Worm (Caenorhabditis elegans) whole organism, young adult: ENCODE measurements around the gene F10G7.10.

Experiments
- B0019.2 ChIP-seq: fragments of 200-800 bp; sonication (Bioruptor generic); conservative IDR thresholded peaks from 2 replicates; pipeline ENCODE4 v1.3.6; 2022; ENCODE audit warnings: missing genetic modification reagents, missing genetic modification characterization, missing compliant biosample characterization
- B0261.1 ChIP-seq: sonication (generic microtip); optimal IDR thresholded peaks from 2 replicates; lab custom pipeline; 2016; ENCODE audit warnings: mild to moderate bottlenecking, missing genetic modification characterization, moderate library complexity, missing compliant biosample characterization
- D2030.7 ChIP-seq: fragments of 200-800 bp; sonication (Bioruptor generic); IDR thresholded peaks from 2 replicates; pipeline ENCODE4 v1.3.6; 2022; ENCODE audit warnings: missing genetic modification reagents, missing genetic modification characterization, missing compliant biosample characterization
- F23B12.7 ChIP-seq: sonication (generic microtip); optimal IDR thresholded peaks from 2 replicates; lab custom pipeline; 2017; ENCODE audit warnings: missing genetic modification characterization, mild to moderate bottlenecking, missing compliant biosample characterization, antibody characterized with exemption, moderate library complexity; ENCODE audit not compliant: insufficient read depth
- F37B4.10 ChIP-seq: fragments of 200-800 bp; sonication (Bioruptor generic); IDR thresholded peaks from 2 replicates; pipeline ENCODE4 v1.3.6; 2022; ENCODE audit warnings: missing genetic modification characterization, missing compliant biosample characterization
- F52B5.7 ChIP-seq: sonication (generic microtip); optimal IDR thresholded peaks from 2 replicates; lab custom pipeline; 2016; ENCODE audit warnings: mild to moderate bottlenecking, missing genetic modification characterization, missing compliant biosample characterization
- F55B11.4 ChIP-seq: sonication (generic microtip); optimal IDR thresholded peaks from 2 replicates; lab custom pipeline; 2016; ENCODE audit warnings: missing compliant biosample characterization, missing genetic modification characterization, borderline replicate concordance; ENCODE audit not compliant: insufficient read depth
- F57C9.4 ChIP-seq: sonication (generic microtip); optimal IDR thresholded peaks from 2 replicates; lab custom pipeline; 2017; ENCODE audit warnings: mild to moderate bottlenecking, missing genetic modification characterization, missing compliant biosample characterization
- K11D2.4 ChIP-seq: fragments of 200-800 bp; sonication (Bioruptor generic); IDR thresholded peaks from 2 replicates; pipeline ENCODE4 v1.3.6; 2022; ENCODE audit warnings: missing genetic modification reagents, missing genetic modification characterization, missing compliant biosample characterization
- Y53G8AR.9 ChIP-seq: fragments of 200-800 bp; sonication (Bioruptor generic); conservative IDR thresholded peaks from 2 replicates; pipeline ENCODE4 v1.3.6; 2022; ENCODE audit warnings: missing genetic modification reagents, missing genetic modification characterization, missing compliant biosample characterization
- Y56A3A.18 ChIP-seq: fragments of 200-800 bp; sonication (Bioruptor generic); IDR thresholded peaks from 2 replicates; pipeline ENCODE4 v1.3.6; 2022; ENCODE audit warnings: missing genetic modification reagents, missing genetic modification characterization, missing compliant biosample characterization
- ZK185.1 ChIP-seq: sonication (generic microtip); optimal IDR thresholded peaks from 2 replicates; lab custom pipeline; 2016; ENCODE audit warnings: mild to moderate bottlenecking, missing genetic modification characterization, missing compliant biosample characterization; ENCODE audit not compliant: poor library complexity, severe bottlenecking
- aptf-3 ChIP-seq: fragments of 200-800 bp; sonication (Bioruptor generic); IDR thresholded peaks from 2 replicates; pipeline ENCODE4 v1.3.6; 2022; ENCODE audit warnings: missing genetic modification characterization, missing compliant biosample characterization
- attf-3 ChIP-seq: fragments of 200-800 bp; sonication (Bioruptor generic); conservative IDR thresholded peaks from 2 replicates; pipeline ENCODE4 v1.3.6; 2022; ENCODE audit warnings: missing genetic modification reagents, missing genetic modification characterization, missing compliant biosample characterization
- attf-5 ChIP-seq: fragments of 200-800 bp; sonication (Bioruptor generic); optimal IDR thresholded peaks from 2 replicates; lab custom pipeline; 2018; ENCODE audit warnings: mild to moderate bottlenecking, missing genetic modification characterization, missing compliant biosample characterization
- attf-6 ChIP-seq: fragments of 200-800 bp; sonication (Bioruptor generic); IDR thresholded peaks from 2 replicates; pipeline ENCODE4 v1.3.6; 2022; ENCODE audit warnings: missing genetic modification reagents, missing genetic modification characterization, missing compliant biosample characterization
- cebp-2 ChIP-seq: fragments of 200-800 bp; sonication (Bioruptor generic); IDR thresholded peaks from 2 replicates; pipeline ENCODE4 v1.3.6; 2022; ENCODE audit warnings: missing genetic modification characterization, missing compliant biosample characterization
- ceh-27 ChIP-seq: fragments of 200-800 bp; sonication (Bioruptor generic); optimal IDR thresholded peaks from 2 replicates; lab custom pipeline; 2018; ENCODE audit warnings: mild to moderate bottlenecking, missing genetic modification characterization, moderate library complexity, missing compliant biosample characterization
- ceh-40 ChIP-seq: fragments of 200-800 bp; sonication (Bioruptor generic); IDR thresholded peaks from 2 replicates; pipeline ENCODE4 v1.3.6; 2022; ENCODE audit warnings: missing genetic modification characterization, missing compliant biosample characterization
- ceh-91 ChIP-seq: fragments of 200-800 bp; sonication (Bioruptor generic); IDR thresholded peaks from 2 replicates; pipeline ENCODE4 v1.3.6; 2022; ENCODE audit warnings: missing genetic modification reagents, missing genetic modification characterization, missing compliant biosample characterization
- chd-7 ChIP-seq: sonication (generic microtip); optimal IDR thresholded peaks from 2 replicates; lab custom pipeline; 2016; ENCODE audit warnings: mild to moderate bottlenecking, missing genetic modification characterization, moderate library complexity, missing compliant biosample characterization
- fkh-3 ChIP-seq: sonication (generic microtip); optimal IDR thresholded peaks from 2 replicates; lab custom pipeline; 2016; ENCODE audit warnings: mild to moderate bottlenecking, missing genetic modification characterization, missing compliant biosample characterization
- him-1 ChIP-seq: sonication (generic microtip); optimal IDR thresholded peaks from 2 replicates; lab custom pipeline; 2016; ENCODE audit warnings: missing genotype, missing genetic modification reagents, missing genetic modification characterization, missing compliant biosample characterization
- hmg-20 ChIP-seq: fragments of 200-800 bp; sonication (Bioruptor generic); IDR thresholded peaks from 2 replicates; pipeline ENCODE4 v1.3.6; 2022; ENCODE audit warnings: missing genetic modification reagents, missing genetic modification characterization, missing compliant biosample characterization
- hsf-1 ChIP-seq: fragments of 200-800 bp; sonication (Bioruptor generic); IDR thresholded peaks from 2 replicates; pipeline ENCODE4 v1.3.6; 2022; ENCODE audit warnings: missing genetic modification reagents, missing genetic modification characterization, missing compliant biosample characterization
- lag-1 ChIP-seq: fragments of 200-800 bp; sonication (Bioruptor generic); IDR thresholded peaks from 2 replicates; pipeline ENCODE4 v1.3.6; 2022; ENCODE audit warnings: missing genetic modification reagents, missing genetic modification characterization, missing compliant biosample characterization
- let-526 ChIP-seq: fragments of 200-800 bp; sonication (Bioruptor generic); IDR thresholded peaks from 2 replicates; pipeline ENCODE4 v1.3.6; 2022; ENCODE audit warnings: missing genetic modification reagents, missing genetic modification characterization, missing compliant biosample characterization
- lin-35 ChIP-seq, 3 experiments: fragments of 150-350 bp in 2 of 3; sonication (generic microtip) in 1 of 3; optimal IDR thresholded peaks; 2 replicates each; lab custom pipeline; 2014 to 2018; ENCODE audit warnings: missing biosample characterization in 3 of 3, missing genetic modification characterization in 3 of 3, missing genetic modification reagents in 3 of 3
- lin-40 ChIP-seq: sonication (generic microtip); optimal IDR thresholded peaks from 2 replicates; lab custom pipeline; 2016; ENCODE audit warnings: missing genetic modification characterization, mild to moderate bottlenecking, missing compliant biosample characterization, missing genotype, missing genetic modification reagents
- lir-1 ChIP-seq: fragments of 200-800 bp; sonication (Bioruptor generic); conservative IDR thresholded peaks from 2 replicates; pipeline ENCODE4 v1.3.6; 2022; ENCODE audit warnings: missing genetic modification reagents, missing genetic modification characterization, missing compliant biosample characterization
- madf-8 ChIP-seq: fragments of 200-800 bp; sonication (Bioruptor generic); conservative IDR thresholded peaks from 2 replicates; pipeline ENCODE4 v1.3.6; 2022; ENCODE audit warnings: missing genetic modification reagents, missing genetic modification characterization, missing compliant biosample characterization
- mel-28 ChIP-seq: sonication (generic microtip); optimal IDR thresholded peaks from 2 replicates; lab custom pipeline; 2016; ENCODE audit warnings: borderline replicate concordance, mild to moderate bottlenecking, missing genetic modification characterization, missing compliant biosample characterization
- mxl-1 ChIP-seq: sonication (generic microtip); optimal IDR thresholded peaks from 2 replicates; lab custom pipeline; 2016; ENCODE audit warnings: missing genetic modification characterization, missing compliant biosample characterization
- nfya-2 ChIP-seq: fragments of 200-800 bp; sonication (Bioruptor generic); IDR thresholded peaks from 2 replicates; pipeline ENCODE4 v1.3.6; 2022; ENCODE audit warnings: missing genetic modification reagents, missing genetic modification characterization, missing compliant biosample characterization
- nfyb-1 ChIP-seq: fragments of 200-800 bp; sonication (Bioruptor generic); IDR thresholded peaks from 2 replicates; pipeline ENCODE4 v1.3.6; 2022; ENCODE audit warnings: missing genetic modification reagents, missing genetic modification characterization, missing compliant biosample characterization
- nhr-120 ChIP-seq: fragments of 200-800 bp; sonication (Bioruptor generic); IDR thresholded peaks from 2 replicates; pipeline ENCODE4 v1.3.6; 2022; ENCODE audit warnings: missing genetic modification characterization, missing compliant biosample characterization
- nhr-179 ChIP-seq: sonication (generic microtip); optimal IDR thresholded peaks from 2 replicates; lab custom pipeline; 2016; ENCODE audit warnings: mild to moderate bottlenecking, missing genetic modification characterization, missing compliant biosample characterization
- nhr-27 ChIP-seq: fragments of 200-800 bp; sonication (Bioruptor generic); optimal IDR thresholded peaks from 2 replicates; lab custom pipeline; 2018; ENCODE audit warnings: mild to moderate bottlenecking, missing genetic modification characterization, moderate library complexity, missing compliant biosample characterization
- nhr-90 ChIP-seq: sonication (generic microtip); optimal IDR thresholded peaks from 2 replicates; lab custom pipeline; 2016; ENCODE audit warnings: missing genotype, mild to moderate bottlenecking, missing genetic modification characterization, missing compliant biosample characterization
- pbrm-1 ChIP-seq: fragments of 200-800 bp; sonication (Bioruptor generic); IDR thresholded peaks from 2 replicates; pipeline ENCODE4 v1.3.6; 2022; ENCODE audit warnings: missing genetic modification reagents, missing genetic modification characterization, missing compliant biosample characterization
- rpc-1 ChIP-seq, 2 experiments: fragments of 150-350 bp in 1 of 2; sonication (generic microtip) in 1 of 2; optimal IDR thresholded peaks; 2 replicates each; lab custom pipeline; 2014 to 2018; ENCODE audit warnings: missing biosample characterization in 1 of 2, missing genetic modification characterization in 1 of 2, missing genetic modification reagents in 1 of 2, missing genotype in 1 of 2
- snpc-4 ChIP-seq, 5 experiments: fragments of 150-350 bp in 1 of 5; sonication (generic microtip) in 4 of 5; optimal IDR thresholded peaks; 2 replicates each; lab custom pipeline; 2014 to 2018; ENCODE audit warnings: missing genetic modification characterization in 5 of 5, missing biosample characterization in 3 of 5, antibody characterized with exemption in 2 of 5, mild to moderate bottlenecking in 2 of 5, missing compliant biosample characterization in 2 of 5, missing genotype in 2 of 5, moderate library complexity in 2 of 5, missing genetic modification reagents in 1 of 5
- tbx-9 ChIP-seq: sonication (generic microtip); optimal IDR thresholded peaks from 2 replicates; lab custom pipeline; 2016; ENCODE audit warnings: borderline replicate concordance, missing genetic modification characterization, inconsistent platforms, missing compliant biosample characterization
- tlf-1 ChIP-seq: fragments of 200-800 bp; sonication (Bioruptor generic); optimal IDR thresholded peaks from 2 replicates; lab custom pipeline; 2018; ENCODE audit warnings: mild to moderate bottlenecking, missing genetic modification characterization, missing compliant biosample characterization
- unc-62 ChIP-seq: fragments of 150-350 bp; optimal IDR thresholded peaks from 2 replicates; lab custom pipeline; 2014; ENCODE audit warnings: missing biosample characterization, missing genetic modification reagents, missing genetic modification characterization
- xnd-1 ChIP-seq: sonication (generic microtip); optimal IDR thresholded peaks from 2 replicates; lab custom pipeline; 2016; ENCODE audit warnings: missing genotype, missing genetic modification reagents, missing genetic modification characterization, missing compliant biosample characterization
- zfh-2 ChIP-seq: fragments of 200-800 bp; sonication (Bioruptor generic); conservative IDR thresholded peaks from 2 replicates; pipeline ENCODE4 v1.3.6; 2022; ENCODE audit warnings: missing genetic modification reagents, missing genetic modification characterization, missing compliant biosample characterization
- ztf-18 ChIP-seq: sonication (generic microtip); optimal IDR thresholded peaks from 2 replicates; lab custom pipeline; 2016; ENCODE audit warnings: missing genotype, mild to moderate bottlenecking, missing genetic modification characterization, missing compliant biosample characterization

The F10G7.10 gene

DNA sequence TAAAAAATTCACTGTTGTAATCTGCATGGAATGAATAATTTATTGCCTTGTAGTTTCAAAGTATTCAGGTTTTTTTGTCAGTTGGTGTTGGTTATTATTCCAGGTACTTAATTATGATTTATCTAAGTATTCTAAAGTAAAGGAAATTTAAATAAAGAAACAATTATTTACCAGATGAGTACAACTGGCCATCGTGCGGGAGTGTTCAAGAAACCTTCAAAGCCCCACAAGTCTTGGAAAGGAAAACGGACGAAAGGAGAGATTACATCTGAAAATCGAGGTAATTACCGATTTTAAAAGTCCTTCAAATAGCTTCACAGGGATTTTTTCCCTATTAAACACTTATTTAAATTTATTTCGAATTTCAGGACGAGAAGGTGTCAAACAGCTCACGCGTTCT lies 15.9 kb downstream of the F10G7.10 start, which contains the start of gene tag-151:
TSS of gene tag-151 (plus strand) at position 158 of the 400 bp plus-strand sequence.
- TF ChIP-seq xnd-1 (tag; lab: Kevin White, UChicago) (peak; percentile 23), pbrm-1 (GFP tag; lab: Robert Waterston, UW) (no peak), zfh-2 (no peak), tlf-1 (GFP tag; lab: Kevin White, UChicago) (peak; percentile 9), hsf-1 (GFP tag; lab: Robert Waterston, UW) (no peak; the same call in 1 of the 2 replicates), aptf-3 (GFP tag; lab: Robert Waterston, UW) (no peak), rpc-1 (optimal IDR thresholded peaks at IDR 0.05; lab: Kevin White, UChicago) (no peak), rpc-1 (tag; optimal IDR thresholded peaks at IDR 0.05; lab: Kevin White, UChicago) (no peak), lag-1 (GFP tag; lab: Robert Waterston, UW) (no peak), ceh-91 (no peak), let-526 (GFP tag; lab: Robert Waterston, UW) (no peak), ZK185.1 (tag; lab: Kevin White, UChicago) (no peak), hmg-20 (no peak), attf-5 (no peak), Y56A3A.18 (peak; percentile 73), F55B11.4 (tag; lab: Kevin White, UChicago) (no peak), nhr-27 (tag; lab: Kevin White, UChicago) (no peak), F52B5.7 (peak; percentile 16), fkh-3 (tag; lab: Kevin White, UChicago) (no peak), nfya-2 (GFP tag; lab: Robert Waterston, UW) (0 out of 2 replicates have a peak, but pooled peaks have one; percentile 31), tbx-9 (tag; lab: Kevin White, UChicago) (no peak), lin-35 (GFP tag; optimal IDR thresholded peaks at IDR 0.05; lab: Kevin White, UChicago) (peak in 1 of 3 experiments; percentile 1), attf-6 (GFP tag; lab: Robert Waterston, UW) (no peak), K11D2.4 (no peak), snpc-4 (GFP tag; optimal IDR thresholded peaks at IDR 0.05; lab: Kevin White, UChicago) (no peak), snpc-4 (tag; optimal IDR thresholded peaks at IDR 0.05; lab: Kevin White, UChicago) (peak in 2 of 4 experiments; percentile 13 to 29), ztf-18 (tag; lab: Kevin White, UChicago) (no peak), mxl-1 (tag; lab: Kevin White, UChicago) (no peak), lin-40 (peak; percentile 9), nhr-90 (tag; lab: Kevin White, UChicago) (no peak), lir-1 (GFP tag; lab: Robert Waterston, UW) (no peak), chd-7 (tag; lab: Kevin White, UChicago) (peak; percentile 49), nhr-179 (tag; lab: Kevin White, UChicago) (no peak), F37B4.10 (GFP tag; lab: Robert Waterston, UW) (no peak), B0261.1 (no peak), F23B12.7 (tag; lab: Kevin White, UChicago) (no peak), Y53G8AR.9 (GFP tag; lab: Robert Waterston, UW) (0 out of 2 replicates have a peak, but pooled peaks have one; percentile 61), nfyb-1 (GFP tag; lab: Robert Waterston, UW) (no peak), D2030.7 (GFP tag; lab: Robert Waterston, UW) (no peak), attf-3 (GFP tag; lab: Robert Waterston, UW) (no peak), ceh-40 (GFP tag; lab: Robert Waterston, UW) (no peak), madf-8 (no peak), him-1 (peak; percentile 5), unc-62 (no peak), mel-28 (tag; lab: Kevin White, UChicago) (no peak), F57C9.4 (tag; lab: Kevin White, UChicago) (no peak), cebp-2 (no peak), B0019.2 (GFP tag; lab: Robert Waterston, UW) (no peak), nhr-120 (GFP tag; lab: Robert Waterston, UW) (no peak), ceh-27 (no peak)
